Worm (Caenorhabditis elegans) whole organism, L2 larva: ENCODE measurements around the gene C08B6.10.

Experiments
- R02D3.7 ChIP-seq: fragments of 150-350 bp; optimal IDR thresholded peaks from 2 replicates; lab custom pipeline; 2014; ENCODE audit warnings: missing biosample characterization, missing genetic modification characterization
- mdl-1 ChIP-seq, 2 experiments: fragments of 150-350 bp in 1 of 2; sonication (generic microtip) in 1 of 2; optimal IDR thresholded peaks; 2 replicates each; lab custom pipeline; 2017; ENCODE audit warnings: missing biosample characterization in 2 of 2, missing genetic modification characterization in 2 of 2
- nhr-6 ChIP-seq: fragments of 150-350 bp; optimal IDR thresholded peaks from 2 replicates; lab custom pipeline; 2014; ENCODE audit warnings: missing biosample characterization, missing genetic modification characterization
- zag-1 ChIP-seq: fragments of 150-350 bp; optimal IDR thresholded peaks from 2 replicates; lab custom pipeline; 2014; ENCODE audit warnings: missing biosample characterization, missing genetic modification characterization

- TF ChIP-seq zag-1 (tag; lab: Kevin White, UChicago): no peak
- TF ChIP-seq nhr-6 (tag; lab: Kevin White, UChicago): no peak
- no peak for TF ChIP-seq R02D3.7 (tag; lab: Kevin White, UChicago)
- no peak for TF ChIP-seq mdl-1 (tag; optimal IDR thresholded peaks at IDR 0.05; lab: Kevin White, UChicago)
Measured at ce11 chrV:10081636-10082035, 43.7 kb upstream of the C08B6.10 start, which contains the start of gene nhr-205.
